Worm (Caenorhabditis elegans) whole organism, L3 larva: ENCODE results near the gene F09F9.1.

Experiments
- aly-2 ChIP-seq: fragments of 150-350 bp; optimal IDR thresholded peaks from 2 replicates; lab custom pipeline; 2014; ENCODE audit warnings: missing biosample characterization, missing genetic modification characterization
- egl-27 ChIP-seq: sonication (generic microtip); optimal IDR thresholded peaks from 4 replicates; lab custom pipeline; 2017; ENCODE audit warnings: missing biosample characterization, missing genetic modification reagents, missing genetic modification characterization
- nfya-1 ChIP-seq: sonication (generic microtip); optimal IDR thresholded peaks from 2 replicates; lab custom pipeline; 2017; ENCODE audit warnings: missing genetic modification characterization, mild to moderate bottlenecking, missing compliant biosample characterization, antibody characterized with exemption, moderate library complexity; ENCODE audit not compliant: insufficient read depth
- nhr-237 ChIP-seq: fragments of 150-350 bp; optimal IDR thresholded peaks from 2 replicates; lab custom pipeline; 2014; ENCODE audit warnings: missing biosample characterization, missing genetic modification characterization
- nhr-25 ChIP-seq: sonication (generic microtip); optimal IDR thresholded peaks from 2 replicates; lab custom pipeline; 2017; ENCODE audit warnings: missing biosample characterization, missing genetic modification characterization
- sea-2 ChIP-seq: fragments of 150-350 bp; sonication (generic microtip); optimal IDR thresholded peaks from 4 replicates; lab custom pipeline; 2014; ENCODE audit warnings: missing biosample characterization, missing genetic modification reagents, missing genetic modification characterization
- unc-62 ChIP-seq: fragments of 150-350 bp; sonication (generic microtip); optimal IDR thresholded peaks from 4 replicates; lab custom pipeline; 2014; ENCODE audit warnings: missing biosample characterization, missing genetic modification reagents, missing genetic modification characterization
- ztf-4 ChIP-seq: fragments of 150-350 bp; optimal IDR thresholded peaks from 2 replicates; lab custom pipeline; 2014; ENCODE audit warnings: missing biosample characterization, missing genetic modification characterization

DNA sequence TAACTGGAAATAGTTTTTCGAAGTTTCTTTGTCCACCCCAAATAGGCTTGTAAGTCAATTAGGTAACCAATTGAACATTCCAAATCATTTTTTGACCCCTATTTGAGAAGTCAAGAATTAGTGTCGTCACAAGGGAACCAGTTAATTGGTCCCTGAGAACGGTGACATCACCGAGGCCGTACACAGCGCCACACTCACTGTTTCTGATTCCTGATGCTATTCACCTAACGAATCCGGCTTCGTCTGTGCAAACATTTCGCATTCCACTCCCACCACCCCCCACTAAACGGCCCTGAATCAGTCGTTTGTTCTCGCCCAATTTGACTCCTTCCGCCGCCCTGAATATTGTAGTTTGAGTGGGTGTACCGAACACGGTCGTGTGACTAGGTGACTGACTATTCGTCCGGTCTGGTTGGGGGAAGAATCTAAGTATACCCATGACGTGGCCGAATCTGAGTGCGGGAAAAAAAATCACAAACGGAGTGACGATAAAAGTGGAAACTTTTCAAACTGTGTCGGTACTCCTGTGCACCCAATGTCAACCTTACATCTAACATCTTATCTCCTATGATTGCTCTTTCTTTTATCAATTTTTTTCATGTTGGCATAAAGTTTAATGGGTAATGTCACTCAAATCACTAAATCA is 29.1 kb downstream of the F09F9.1 start:
- no peak for TF ChIP-seq ztf-4 (tag; lab: Kevin White, UChicago)
- TF ChIP-seq egl-27 (tag; lab: Kevin White, UChicago) = no peak
- TF ChIP-seq unc-62 (GFP tag; lab: Kevin White, UChicago) = no peak
- no peak for TF ChIP-seq aly-2 (tag; lab: Kevin White, UChicago)
- no peak for TF ChIP-seq nhr-237 (tag; lab: Kevin White, UChicago)
- TF ChIP-seq nhr-25 (tag; lab: Kevin White, UChicago) = peak; percentile 87
- no peak for TF ChIP-seq sea-2 (GFP tag; lab: Kevin White, UChicago)
- TF ChIP-seq nfya-1 = peak; percentile 43
